Worm (Caenorhabditis elegans): ENCODE data around the gene C23G10.10.
A peak's percentile ranks its signal among the peaks of the same experiment; 100 is the strongest.

C23G10.10 gene

ce11 chrIII:6173020-6173597, 40.7 kb downstream of the C23G10.10 start, which contains the start of the genes abcf-3 and F42A10.5 (continued):
- TF ChIP-seq pha-4 (GFP tag; IDR thresholded peaks at IDR 0.05) (no peak), pha-4 (tag; optimal IDR thresholded peaks at IDR 0.05) (peak; percentile 30), R02D3.7 (tag; optimal IDR thresholded peaks at IDR 0.05) (no peak), T26A8.4 (GFP tag; IDR thresholded peaks at IDR 0.05) (peak; percentile 29; the same call in 1 of the 2 replicates), nhr-77 (tag; optimal IDR thresholded peaks at IDR 0.05) (peak; percentile 72), nhr-11 (tag; optimal IDR thresholded peaks at IDR 0.05) (peak; percentile 60), T20F7.1 (GFP tag; optimal IDR thresholded peaks at IDR 0.05) (peak; percentile 63), mep-1 (tag; optimal IDR thresholded peaks at IDR 0.05) (peak; percentile 71), Y105C5A.15 (GFP tag; IDR thresholded peaks at IDR 0.05) (no peak), ztf-11 (tag; optimal IDR thresholded peaks at IDR 0.05) (no peak)

DNA sequence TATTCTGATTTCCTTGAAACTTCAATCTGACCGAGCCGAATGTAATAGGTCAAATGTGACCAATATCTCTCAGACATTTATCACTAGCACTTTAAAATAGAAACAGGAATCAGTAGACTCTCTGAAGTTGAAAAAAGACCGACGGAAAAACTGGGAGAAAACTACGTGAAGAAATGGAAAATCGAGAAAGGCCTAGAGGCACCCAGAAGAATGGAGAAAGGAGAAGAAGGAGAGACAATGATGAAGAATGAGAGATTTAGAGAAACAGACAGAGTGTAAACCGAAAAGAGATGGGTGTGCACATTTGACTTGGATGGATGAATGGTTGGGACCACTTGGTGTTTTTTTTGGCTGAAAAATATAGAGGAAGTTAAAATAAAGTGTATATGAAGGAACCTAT, 43.8 kb downstream of the C23G10.10 start:
- TF ChIP-seq nhr-237 (tag; optimal IDR thresholded peaks at IDR 0.05) (no peak), mep-1 (tag; optimal IDR thresholded peaks at IDR 0.05) (peak; percentile 62), Y5F2A.4 (GFP tag; optimal IDR thresholded peaks at IDR 0.05) (no peak), lin-13 (GFP tag; optimal IDR thresholded peaks at IDR 0.05) (no peak), gei-8 (GFP tag; optimal IDR thresholded peaks at IDR 0.05) (no peak), F49E8.2 (tag; optimal IDR thresholded peaks at IDR 0.05; ENCODE audit: borderline replicate concordance) (no peak), lin-15B (tag; optimal IDR thresholded peaks at IDR 0.05) (no peak), T20F7.1 (GFP tag; optimal IDR thresholded peaks at IDR 0.05) (peak; percentile 8), nhr-28 (tag; optimal IDR thresholded peaks at IDR 0.05) (peak; percentile 65), unc-39 (tag; optimal IDR thresholded peaks at IDR 0.05) (no peak), nhr-111 (GFP tag; optimal IDR thresholded peaks at IDR 0.05) (no peak), rbr-2 (tag; optimal IDR thresholded peaks at IDR 0.05) (peak; percentile 19), vab-7 (GFP tag; IDR thresholded peaks at IDR 0.05) (no peak), hmg-1.1 (GFP tag; IDR thresholded peaks at IDR 0.05) (peak; percentile 68), Y105C5A.15 (GFP tag; IDR thresholded peaks at IDR 0.05) (no peak), zag-1 (tag; optimal IDR thresholded peaks at IDR 0.05) (no peak), lin-38 (GFP tag; IDR thresholded peaks at IDR 0.05) (0 out of 2 replicates have a peak, but pooled peaks have one; percentile 7), ceh-20 (GFP tag; IDR thresholded peaks at IDR 0.05) (no peak), lin-29 (GFP tag; IDR thresholded peaks at IDR 0.05) (no peak), ceh-32 (tag; optimal IDR thresholded peaks at IDR 0.05; ENCODE audit: poor library complexity) (no peak), hif-1 (tag; optimal IDR thresholded peaks at IDR 0.05) (peak in 1 of 2 experiments; percentile 95), unc-62 (GFP tag; optimal IDR thresholded peaks at IDR 0.05 in 1 of 2) (peak in 1 of 2 experiments; percentile 64), unc-62 (tag; optimal IDR thresholded peaks at IDR 0.05) (no peak), aha-1 (tag) (peak; percentile 51), dmd-6 (GFP tag; IDR thresholded peaks at IDR 0.05) (no peak), mdl-1 (tag; optimal IDR thresholded peaks at IDR 0.05) (peak in 1 of 2 experiments; percentile 2), nhr-48 (tag; optimal IDR thresholded peaks at IDR 0.05) (peak; percentile 22), nhr-6 (tag; optimal IDR thresholded peaks at IDR 0.05) (no peak), mdt-29 (GFP tag; IDR thresholded peaks at IDR 0.05) (peak; percentile 62), lsy-2 (tag; optimal IDR thresholded peaks at IDR 0.05) (peak; percentile 18 to 67), madf-9 (GFP tag; conservative IDR thresholded peaks at IDR 0.05) (no peak), madf-5 (GFP tag; IDR thresholded peaks at IDR 0.05) (no peak), nhr-11 (tag; optimal IDR thresholded peaks at IDR 0.05) (peak; percentile 86), zfp-3 (GFP tag; conservative IDR thresholded peaks at IDR 0.05) (0 out of 2 replicates have a peak, but pooled peaks have one; percentile 31), dpl-1 (GFP tag; optimal IDR thresholded peaks at IDR 0.05) (peak; percentile 35), hlh-30 (tag; optimal IDR thresholded peaks at IDR 0.05; ENCODE audit: insufficient read depth) (peak; percentile 26), ctbp-1 (GFP tag; IDR thresholded peaks at IDR 0.05) (0 out of 2 replicates have a peak, but pooled peaks have one; percentile 7), Y48G9A.11 (GFP tag; IDR thresholded peaks at IDR 0.05) (no peak), ceh-62 (tag; optimal IDR thresholded peaks at IDR 0.05) (no peak), ceh-82 (tag; optimal IDR thresholded peaks at IDR 0.05) (no peak), ZK546.5 (tag; optimal IDR thresholded peaks at IDR 0.05) (no peak), ztf-7 (tag; optimal IDR thresholded peaks at IDR 0.05) (no peak), daf-16 (GFP tag; optimal IDR thresholded peaks at IDR 0.05) (peak in 1 of 2 experiments; percentile 76), daf-16 (tag; optimal IDR thresholded peaks at IDR 0.05) (peak; percentile 19)
